Fruit fly (Drosophila melanogaster): ENCODE measurements around the gene CG42470.

The CG42470 gene

DNA sequence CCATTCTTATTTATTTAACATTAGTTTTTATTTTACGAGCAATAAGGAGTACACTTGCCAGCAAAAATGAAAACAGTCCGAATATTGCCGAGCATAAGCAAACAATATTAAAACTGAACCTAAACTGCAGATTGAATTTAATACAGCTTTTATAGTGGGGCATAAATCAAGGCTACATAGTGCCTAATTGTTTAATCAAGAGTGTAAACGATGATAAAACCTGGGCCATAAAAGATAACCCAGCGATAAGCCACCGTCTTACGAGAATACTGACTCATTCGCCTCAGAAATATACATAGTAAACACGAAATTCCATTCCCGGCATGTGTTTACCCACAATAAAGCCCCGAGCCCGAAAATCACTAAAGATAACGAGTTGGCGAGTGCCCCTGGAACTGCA is 17.4 kb downstream of the CG42470 start:
- no peak for TF ChIP-seq CG6163 (GFP tag; IDR thresholded peaks at IDR 0.05)
- TF ChIP-seq fd85E (GFP tag; optimal IDR thresholded peaks at IDR 0.05): no peak
- no peak for TF ChIP-seq spab (GFP tag; optimal IDR thresholded peaks at IDR 0.05)
- no peak for TF ChIP-seq CG10669 (GFP tag; optimal IDR thresholded peaks at IDR 0.05)
- peak; percentile 73 for TF ChIP-seq fkh (GFP tag; optimal IDR thresholded peaks at IDR 0.05)
- TF ChIP-seq Eip78C (GFP tag): peak; percentile 56
- TF ChIP-seq OdsH (GFP tag; optimal IDR thresholded peaks at IDR 0.05): no peak
- TF ChIP-seq vri (GFP tag; optimal IDR thresholded peaks at IDR 0.05): peak; percentile 35
- no peak for TF ChIP-seq CG11294 (GFP tag; IDR thresholded peaks at IDR 0.05)
- no peak for TF ChIP-seq CG6854 (GFP tag; optimal IDR thresholded peaks at IDR 0.05)
- peak; percentile 51 for TF ChIP-seq svp (GFP tag)
- no peak for TF ChIP-seq Lpt (GFP tag; optimal IDR thresholded peaks at IDR 0.05)
- no peak for TF ChIP-seq Smox (GFP tag; optimal IDR thresholded peaks at IDR 0.05)
- no peak for TF ChIP-seq Hr38 (GFP tag; optimal IDR thresholded peaks at IDR 0.05)
- no peak for TF ChIP-seq Sox14 (GFP tag; optimal IDR thresholded peaks at IDR 0.05)

Data from whole organism, prepupa.